Worm (Caenorhabditis elegans) whole organism, mixed stage, embryonic: Measurements from ENCODE around the gene pod-1.

Experiments used
- nhr-12 ChIP-seq: fragments of 150-350 bp; optimal IDR thresholded peaks from 2 replicates; lab custom pipeline; 2014; ENCODE audit warnings: missing biosample characterization, missing genetic modification characterization
- ztf-11 ChIP-seq: fragments of 150-350 bp; optimal IDR thresholded peaks from 2 replicates; lab custom pipeline; 2014; ENCODE audit warnings: missing biosample characterization, missing genetic modification characterization

- TF ChIP-seq ztf-11 (tag; lab: Kevin White, UChicago): no peak
- TF ChIP-seq nhr-12 (tag; lab: Kevin White, UChicago): no peak
Measured at ce11 chrIII:13492377-13492776, 31.5 kb downstream of the pod-1 start, which contains the start of gene twk-40.
